Fruit fly (Drosophila melanogaster) Kc167 (cell line): ENCODE measurements around the gene CG10853.

Experiments
- Myc ChIP-seq: fragments of >200 bp; optimal IDR thresholded peaks from 2 replicates; lab custom pipeline; 2017; ENCODE audit warnings: missing external identifiers
- Sin3A ChIP-seq: fragments of >200 bp; optimal IDR thresholded peaks from 2 replicates; lab custom pipeline; 2018; ENCODE audit warnings: missing external identifiers
- h ChIP-seq: fragments of >200 bp; optimal IDR thresholded peaks from 3 replicates; lab custom pipeline; 2018; ENCODE audit warnings: missing external identifiers
- insv ChIP-seq: fragments of >200 bp; optimal IDR thresholded peaks from 3 replicates; lab custom pipeline; 2018; ENCODE audit warnings: missing external identifiers

dm6 chr3L:3927462-3927861 lies 20.2 kb upstream of the CG10853 start:
- TF ChIP-seq Myc (lab: Kevin White, UChicago) (no peak), h (lab: Kevin White, UChicago) (no peak), insv (no peak), Sin3A (lab: Kevin White, UChicago) (no peak)
